Fruit fly (Drosophila melanogaster) whole organism, embryonic: ENCODE data around the gene CG34039.

Experiments used
- Asciz ChIP-seq: fragments of 200-800 bp; sonication (Bioruptor generic); optimal IDR thresholded peaks from 2 replicates; lab custom pipeline; 2017; ENCODE audit warnings: missing biosample characterization, mild to moderate bottlenecking, missing genetic modification characterization, missing genetic modification reagents
- Atf3 ChIP-seq: fragments of 200-800 bp; sonication (Bioruptor generic); optimal IDR thresholded peaks from 3 replicates; lab custom pipeline; 2016; ENCODE audit warnings: missing biosample characterization, missing genetic modification characterization
- Atf6 ChIP-seq: fragments of 200-800 bp; sonication (Bioruptor generic); IDR thresholded peaks from 2 replicates; pipeline ENCODE4 v1.3.6; 2022; ENCODE audit warnings: missing biosample characterization, missing genetic modification characterization
- CG11696 ChIP-seq: fragments of 200-800 bp; sonication (Bioruptor generic); IDR thresholded peaks from 2 replicates; pipeline ENCODE4 v1.3.6; 2022; ENCODE audit warnings: missing biosample characterization, missing genetic modification characterization
- CG11723 ChIP-seq: fragments of 200-800 bp; sonication (Bioruptor generic); optimal IDR thresholded peaks from 2 replicates; lab custom pipeline; 2017; ENCODE audit warnings: missing biosample characterization, mild to moderate bottlenecking, missing genetic modification characterization
- CG12071 ChIP-seq: fragments of 200-800 bp; sonication (Bioruptor generic); optimal IDR thresholded peaks from 3 replicates; lab custom pipeline; 2018; ENCODE audit warnings: missing biosample characterization, mild to moderate bottlenecking, missing genetic modification characterization
- CG13296 ChIP-seq: fragments of 200-800 bp; sonication (Bioruptor generic); optimal IDR thresholded peaks from 3 replicates; lab custom pipeline; 2018; ENCODE audit warnings: missing biosample characterization, mild to moderate bottlenecking, missing genetic modification characterization
- CG13894 ChIP-seq: fragments of 200-800 bp; sonication (Bioruptor generic); optimal IDR thresholded peaks from 3 replicates; lab custom pipeline; 2018; ENCODE audit warnings: missing biosample characterization, mild to moderate bottlenecking, missing genetic modification characterization, moderate library complexity
- CG15479 ChIP-seq: fragments of 200-800 bp; sonication (Bioruptor generic); optimal IDR thresholded peaks from 3 replicates; lab custom pipeline; 2019; ENCODE audit warnings: missing biosample characterization, mild to moderate bottlenecking, missing genetic modification characterization, moderate library complexity
- CG15514 ChIP-seq: fragments of 200-800 bp; sonication (Bioruptor generic); optimal IDR thresholded peaks from 3 replicates; lab custom pipeline; 2017; ENCODE audit warnings: missing biosample characterization, missing genetic modification characterization, mild to moderate bottlenecking, moderate library complexity, missing genetic modification reagents
- CG15696 ChIP-seq: fragments of 200-800 bp; sonication (Bioruptor generic); optimal IDR thresholded peaks from 2 replicates; lab custom pipeline; 2019; ENCODE audit warnings: missing biosample characterization, mild to moderate bottlenecking, missing genetic modification characterization, moderate library complexity
- CG16863 ChIP-seq: fragments of 200-800 bp; sonication (Bioruptor generic); optimal IDR thresholded peaks from 3 replicates; lab custom pipeline; 2016; ENCODE audit warnings: missing biosample characterization, missing genetic modification characterization
- CG30020 ChIP-seq: fragments of 200-800 bp; optimal IDR thresholded peaks from 2 replicates; lab custom pipeline; 2019; ENCODE audit warnings: missing biosample characterization, mild to moderate bottlenecking, missing genetic modification characterization, moderate library complexity
- CG30431 ChIP-seq: fragments of 200-800 bp; sonication (Bioruptor generic); optimal IDR thresholded peaks from 2 replicates; lab custom pipeline; 2017; ENCODE audit warnings: missing biosample characterization, missing genetic modification characterization
- CG32772 ChIP-seq: fragments of 200-800 bp; sonication (Bioruptor generic); IDR thresholded peaks from 2 replicates; pipeline ENCODE4 v1.3.6; 2022; ENCODE audit warnings: missing biosample characterization, missing genetic modification characterization
- CG3995 ChIP-seq: fragments of 200-800 bp; sonication (Bioruptor generic); optimal IDR thresholded peaks from 3 replicates; lab custom pipeline; 2016; ENCODE audit warnings: missing biosample characterization, missing genetic modification characterization
- CG5180 ChIP-seq: fragments of 200-800 bp; sonication (Bioruptor generic); optimal IDR thresholded peaks from 3 replicates; lab custom pipeline; 2017; ENCODE audit warnings: missing biosample characterization, missing genetic modification characterization, mild to moderate bottlenecking, moderate library complexity, missing genetic modification reagents
- CG6254 ChIP-seq: fragments of 200-800 bp; sonication (Bioruptor generic); optimal IDR thresholded peaks from 3 replicates; lab custom pipeline; 2017; ENCODE audit warnings: mild to moderate bottlenecking, missing biosample characterization, missing genetic modification reagents, missing genetic modification characterization
- CG6654 ChIP-seq: fragments of 200-800 bp; sonication (Bioruptor generic); optimal IDR thresholded peaks from 2 replicates; lab custom pipeline; 2017; ENCODE audit warnings: missing biosample characterization, mild to moderate bottlenecking, missing genetic modification characterization
- CG7357 ChIP-seq: fragments of 200-800 bp; sonication (Bioruptor generic); IDR thresholded peaks from 3 replicates; pipeline ENCODE4 v1.3.6; 2022; ENCODE audit warnings: missing biosample characterization, missing genetic modification characterization
- CG7839 ChIP-seq: fragments of 200-800 bp; sonication (Bioruptor generic); optimal IDR thresholded peaks from 3 replicates; lab custom pipeline; 2018; ENCODE audit warnings: missing biosample characterization, mild to moderate bottlenecking, missing genetic modification characterization, moderate library complexity
- CG8478 ChIP-seq: fragments of >200 bp; optimal IDR thresholded peaks from 2 replicates; lab custom pipeline; 2018
- CG8944 ChIP-seq: fragments of 200-800 bp; sonication (Bioruptor generic); optimal IDR thresholded peaks from 3 replicates; lab custom pipeline; 2016; ENCODE audit warnings: missing biosample characterization, missing genetic modification characterization
- CG9727 ChIP-seq: fragments of 200-800 bp; sonication (Bioruptor generic); optimal IDR thresholded peaks from 3 replicates; lab custom pipeline; 2017; ENCODE audit warnings: missing biosample characterization, mild to moderate bottlenecking, missing genetic modification characterization
- CkIIα-i1 ChIP-seq: fragments of 200-800 bp; sonication (Bioruptor generic); IDR thresholded peaks from 2 replicates; pipeline ENCODE4 v1.3.6; 2022; ENCODE audit warnings: missing biosample characterization, missing genetic modification characterization
- Doc3 ChIP-seq: fragments of 200-800 bp; sonication (Bioruptor generic); IDR thresholded peaks from 3 replicates; pipeline ENCODE4 v1.3.6; 2022; ENCODE audit warnings: missing biosample characterization, missing genetic modification characterization; ENCODE audit not compliant: partially characterized antibody
- Dp ChIP-seq: fragments of 200-800 bp; sonication (Bioruptor generic); optimal IDR thresholded peaks from 2 replicates; lab custom pipeline; 2018; ENCODE audit warnings: missing biosample characterization, mild to moderate bottlenecking, missing genetic modification characterization, moderate library complexity
- HHEX ChIP-seq: fragments of 200-800 bp; sonication (Bioruptor generic); optimal IDR thresholded peaks from 3 replicates; lab custom pipeline; 2017; ENCODE audit warnings: missing biosample characterization, mild to moderate bottlenecking, missing genetic modification characterization, missing genetic modification reagents
- Hey ChIP-seq: fragments of 200-800 bp; sonication (Bioruptor generic); optimal IDR thresholded peaks from 3 replicates; lab custom pipeline; 2018; ENCODE audit warnings: missing biosample characterization, mild to moderate bottlenecking, missing genetic modification characterization
- Med ChIP-seq: fragments of 200-800 bp; sonication (Bioruptor generic); peaks from one replicate; lab custom pipeline; 2016; ENCODE audit warnings: missing biosample characterization, missing genetic modification characterization, mild to moderate bottlenecking, inconsistent platforms, moderate library complexity
- NK7.1 ChIP-seq: fragments of 200-800 bp; sonication (Bioruptor generic); optimal IDR thresholded peaks from 3 replicates; lab custom pipeline; 2016; ENCODE audit warnings: missing biosample characterization, missing genetic modification characterization
- Nf-YC ChIP-seq: fragments of 200-800 bp; optimal IDR thresholded peaks from 3 replicates; lab custom pipeline; 2019; ENCODE audit warnings: missing biosample characterization, mild to moderate bottlenecking, missing genetic modification characterization, moderate library complexity
- Rfx ChIP-seq: fragments of 200-800 bp; sonication (Bioruptor generic); IDR thresholded peaks from 2 replicates; pipeline ENCODE4 v1.3.6; 2022; ENCODE audit warnings: missing biosample characterization, missing genetic modification characterization
- Scr ChIP-seq: fragments of 200-800 bp; sonication (Bioruptor generic); IDR thresholded peaks from 2 replicates; pipeline ENCODE4 v1.3.6; 2022; ENCODE audit warnings: missing biosample characterization, missing genetic modification characterization; ENCODE audit not compliant: partially characterized antibody
- abd-A ChIP-seq: fragments of 200-800 bp; sonication (Bioruptor generic); optimal IDR thresholded peaks from 3 replicates; lab custom pipeline; 2019; ENCODE audit warnings: missing biosample characterization, mild to moderate bottlenecking, missing genetic modification characterization, moderate library complexity
- al ChIP-seq: fragments of 200-800 bp; sonication (Bioruptor generic); IDR thresholded peaks from 2 replicates; pipeline ENCODE4 v1.3.6; 2022; ENCODE audit warnings: missing biosample characterization, missing genetic modification characterization
- amos ChIP-seq: fragments of 200-800 bp; sonication (Bioruptor generic); IDR thresholded peaks from 2 replicates; pipeline ENCODE4 v1.3.6; 2022; ENCODE audit warnings: missing biosample characterization, missing genetic modification characterization; ENCODE audit not compliant: partially characterized antibody
- az2 ChIP-seq: fragments of 200-800 bp; sonication (Bioruptor generic); optimal IDR thresholded peaks from 3 replicates; lab custom pipeline; 2016; ENCODE audit warnings: missing biosample characterization, missing genetic modification characterization
- caup ChIP-seq: fragments of 200-800 bp; sonication (Bioruptor generic); optimal IDR thresholded peaks from 3 replicates; lab custom pipeline; 2017; ENCODE audit warnings: missing biosample characterization, mild to moderate bottlenecking, missing genetic modification characterization, moderate library complexity; ENCODE audit not compliant: severe bottlenecking
- dmrt99B ChIP-seq: fragments of 200-800 bp; sonication (Bioruptor generic); optimal IDR thresholded peaks from 2 replicates; lab custom pipeline; 2018; ENCODE audit warnings: missing biosample characterization, mild to moderate bottlenecking, missing genetic modification characterization, moderate library complexity
- esg ChIP-seq: fragments of 200-800 bp; sonication (Bioruptor generic); conservative IDR thresholded peaks from 2 replicates; pipeline ENCODE4 v1.3.6; 2022; ENCODE audit warnings: missing biosample characterization, missing genetic modification characterization
- exex ChIP-seq: fragments of 200-800 bp; sonication (Bioruptor generic); optimal IDR thresholded peaks from 4 replicates; lab custom pipeline; 2018; ENCODE audit warnings: missing biosample characterization, mild to moderate bottlenecking, missing genetic modification characterization, moderate library complexity
- hb ChIP-seq: fragments of 200-800 bp; sonication (Bioruptor generic); IDR thresholded peaks from 3 replicates; pipeline ENCODE4 v1.3.6; 2022; ENCODE audit warnings: missing biosample characterization, missing genetic modification characterization; ENCODE audit not compliant: partially characterized antibody
- her ChIP-seq: fragments of 200-800 bp; sonication (Bioruptor generic); optimal IDR thresholded peaks from 2 replicates; lab custom pipeline; 2016; ENCODE audit warnings: missing biosample characterization, missing genetic modification characterization
- insv ChIP-seq, 2 experiments: fragments of 200-800 bp; sonication (Bioruptor generic); optimal IDR thresholded peaks; 3 replicates each; lab custom pipeline; 2016 to 2018; ENCODE audit warnings: missing biosample characterization in 2 of 2, missing genetic modification characterization in 2 of 2
- lbe ChIP-seq: fragments of 200-800 bp; sonication (Bioruptor generic); optimal IDR thresholded peaks from 2 replicates; lab custom pipeline; 2016; ENCODE audit warnings: missing biosample characterization, mild to moderate bottlenecking, missing genetic modification characterization
- mam ChIP-seq: fragments of 200-800 bp; sonication (Bioruptor generic); optimal IDR thresholded peaks from 3 replicates; lab custom pipeline; 2016; ENCODE audit warnings: missing biosample characterization, missing genetic modification characterization
- nerfin-1 ChIP-seq: fragments of 200-800 bp; sonication (Bioruptor generic); optimal IDR thresholded peaks from 3 replicates; lab custom pipeline; 2019; ENCODE audit warnings: missing biosample characterization, mild to moderate bottlenecking, missing genetic modification characterization, moderate library complexity
- peb ChIP-seq: fragments of 200-800 bp; sonication (Bioruptor generic); IDR thresholded peaks from 2 replicates; pipeline ENCODE4 v1.3.6; 2022; ENCODE audit warnings: missing biosample characterization, missing genetic modification characterization
- pita ChIP-seq: fragments of 200-800 bp; sonication (Bioruptor generic); optimal IDR thresholded peaks from 2 replicates; lab custom pipeline; 2017; ENCODE audit warnings: missing biosample characterization, mild to moderate bottlenecking, missing genetic modification characterization
- scrt ChIP-seq: fragments of 200-800 bp; sonication (Bioruptor generic); optimal IDR thresholded peaks from 2 replicates; lab custom pipeline; 2018; ENCODE audit warnings: missing biosample characterization, mild to moderate bottlenecking, missing genetic modification characterization, moderate library complexity

CG34039 gene

dm6 chr3L:14559659-14560058 is at the start of gene CG34039 (continued):
- peak; percentile 6 for TF ChIP-seq lbe (GFP tag; lab: Kevin White, UChicago)
- no peak for TF ChIP-seq CG32772 (GFP tag; lab: Robert Waterston, UW)
- no peak for TF ChIP-seq CG8944 (GFP tag; lab: Kevin White, UChicago)
- no peak for TF ChIP-seq Hey (tag; lab: Kevin White, UChicago)
- no peak for TF ChIP-seq CG7357 (GFP tag; lab: Robert Waterston, UW)
- no peak for TF ChIP-seq HHEX (GFP tag; lab: Kevin White, UChicago)
- TF ChIP-seq Scr (GFP tag; lab: Robert Waterston, UW), result peak; percentile 94
- TF ChIP-seq Doc3, result peak; percentile 96
- TF ChIP-seq CG13296 (GFP tag; lab: Kevin White, UChicago), result no peak
- no peak for TF ChIP-seq CG12071 (GFP tag; lab: Kevin White, UChicago)
- no peak for TF ChIP-seq peb (GFP tag; lab: Robert Waterston, UW)
- TF ChIP-seq CG8478 (lab: Kevin White, UChicago), result no peak
- TF ChIP-seq CG9727 (GFP tag; lab: Kevin White, UChicago), result no peak
- TF ChIP-seq exex (tag; lab: Kevin White, UChicago), result peak; percentile 13
- no peak for TF ChIP-seq CG6654 (GFP tag; lab: Kevin White, UChicago)
- TF ChIP-seq caup (GFP tag; lab: Kevin White, UChicago), result no peak
- TF ChIP-seq mam (GFP tag; lab: Kevin White, UChicago), result no peak
- TF ChIP-seq Nf-YC (tag; lab: Kevin White, UChicago), result peak; percentile 93
- no peak for TF ChIP-seq CkIIα-i1 (GFP tag; lab: Robert Waterston, UW)
- no peak for TF ChIP-seq pita
- no peak for TF ChIP-seq CG6254
- no peak for TF ChIP-seq CG15696 (tag; lab: Kevin White, UChicago)
- TF ChIP-seq abd-A (tag; lab: Kevin White, UChicago), result no peak
- no peak for TF ChIP-seq CG5180 (GFP tag; lab: Kevin White, UChicago)
- TF ChIP-seq Atf3, result no peak
- TF ChIP-seq az2 (GFP tag; lab: Kevin White, UChicago), result no peak
- no peak for TF ChIP-seq her (GFP tag; lab: Kevin White, UChicago)
- peak; percentile 93; the same call in 1 of the 2 replicates for TF ChIP-seq amos (GFP tag; lab: Robert Waterston, UW)
- TF ChIP-seq NK7.1 (GFP tag; lab: Kevin White, UChicago), result no peak
- no peak for TF ChIP-seq dmrt99B (tag; lab: Kevin White, UChicago)
- peak; percentile 76 for TF ChIP-seq Med
- TF ChIP-seq CG11696 (GFP tag; lab: Robert Waterston, UW), result no peak
- TF ChIP-seq al (GFP tag; lab: Robert Waterston, UW), result no peak
- TF ChIP-seq CG15479 (GFP tag; lab: Kevin White, UChicago), result no peak
- no peak for TF ChIP-seq CG13894
- peak; percentile 96 for TF ChIP-seq Dp (GFP tag; lab: Kevin White, UChicago)
- no peak for TF ChIP-seq nerfin-1 (tag; lab: Kevin White, UChicago)
- no peak for TF ChIP-seq CG30431 (GFP tag; lab: Kevin White, UChicago)
- peak; percentile 79 for TF ChIP-seq CG15514 (GFP tag; lab: Kevin White, UChicago)
- TF ChIP-seq Rfx (GFP tag; lab: Robert Waterston, UW), result no peak
- no peak for TF ChIP-seq Atf6
- peak; percentile 25 for TF ChIP-seq CG7839
- no peak for TF ChIP-seq CG11723 (GFP tag; lab: Kevin White, UChicago)
- TF ChIP-seq scrt, result no peak
- TF ChIP-seq Asciz, result no peak
- TF ChIP-seq insv (GFP tag; optimal IDR thresholded peaks at IDR 0.05; lab: Kevin White, UChicago), result peak in 1 of 2 experiments; percentile 1
- TF ChIP-seq CG3995 (GFP tag; lab: Kevin White, UChicago), result peak; percentile 91
- TF ChIP-seq esg (GFP tag; lab: Robert Waterston, UW), result no peak
- TF ChIP-seq hb (GFP tag; lab: Robert Waterston, UW), result peak; percentile 94
- no peak for TF ChIP-seq CG16863 (GFP tag; lab: Kevin White, UChicago)
- peak; percentile 45 for TF ChIP-seq CG30020 (tag; lab: Kevin White, UChicago)
